Worm (Caenorhabditis elegans) whole organism, early embryonic: ENCODE data around the gene cyp-33C8.

Source experiments
- ama-1 ChIP-seq: fragments of 150-350 bp; optimal IDR thresholded peaks from 2 replicates; lab custom pipeline; 2014
- ceh-13 ChIP-seq: fragments of 200-800 bp; sonication (Bioruptor generic); optimal IDR thresholded peaks from 2 replicates; lab custom pipeline; 2018; ENCODE audit warnings: mild to moderate bottlenecking, missing genetic modification characterization, missing compliant biosample characterization
- ceh-36 ChIP-seq: sonication (generic microtip); optimal IDR thresholded peaks from 2 replicates; lab custom pipeline; 2016; ENCODE audit warnings: missing genetic modification characterization, inconsistent platforms, missing compliant biosample characterization
- ets-7 ChIP-seq: sonication (generic microtip); optimal IDR thresholded peaks from 2 replicates; lab custom pipeline; 2016; ENCODE audit warnings: missing genotype, missing genetic modification characterization, missing compliant biosample characterization
- flt-1 ChIP-seq: fragments of 200-800 bp; sonication (Bioruptor generic); IDR thresholded peaks from 2 replicates; pipeline ENCODE4 v1.3.6; 2022; ENCODE audit warnings: missing genetic modification characterization, missing compliant biosample characterization
- hmg-4 ChIP-seq: fragments of 200-800 bp; sonication (Bioruptor generic); optimal IDR thresholded peaks from 2 replicates; lab custom pipeline; 2018; ENCODE audit warnings: mild to moderate bottlenecking, missing genetic modification characterization, missing compliant biosample characterization
- hnd-1 ChIP-seq: sonication (generic microtip); optimal IDR thresholded peaks from 2 replicates; lab custom pipeline; 2016; ENCODE audit warnings: missing genetic modification characterization, missing compliant biosample characterization
- pes-1 ChIP-seq: fragments of 200-800 bp; sonication (Bioruptor generic); IDR thresholded peaks from 2 replicates; pipeline ENCODE4 v1.3.6; 2022; ENCODE audit warnings: missing genetic modification reagents, missing genetic modification characterization, missing compliant biosample characterization
- tbx-11 ChIP-seq: fragments of 200-800 bp; sonication (Bioruptor generic); IDR thresholded peaks from 2 replicates; pipeline ENCODE4 v1.3.6; 2022; ENCODE audit warnings: missing genetic modification characterization, missing compliant biosample characterization
- tbx-37 ChIP-seq: fragments of 200-800 bp; sonication (Bioruptor generic); conservative IDR thresholded peaks from 2 replicates; pipeline ENCODE4 v1.3.6; 2022; ENCODE audit warnings: missing genetic modification reagents, missing genetic modification characterization, missing compliant biosample characterization
- tra-4 ChIP-seq: sonication (generic microtip); optimal IDR thresholded peaks from 2 replicates; lab custom pipeline; 2017; ENCODE audit warnings: missing genetic modification characterization, missing compliant biosample characterization

DNA sequence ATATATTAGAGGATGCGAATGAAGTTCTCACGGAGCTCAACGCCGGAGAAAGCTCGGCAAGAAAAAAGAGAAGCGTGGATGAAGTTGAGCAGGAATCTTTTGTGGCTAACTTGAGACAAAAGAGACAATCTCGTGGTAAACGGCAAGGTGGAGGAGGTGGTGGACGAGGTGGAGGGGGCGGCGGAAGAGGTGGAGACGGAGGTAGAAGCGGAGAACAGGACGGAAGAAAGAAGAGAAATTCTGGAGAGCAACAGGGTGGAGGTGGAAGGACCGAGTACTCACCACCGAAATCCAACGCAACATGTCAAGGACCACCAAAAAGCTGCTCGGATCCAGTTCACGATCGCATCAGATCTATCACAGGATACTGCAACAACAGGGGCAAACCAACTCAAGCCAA lies 12.9 kb downstream of the cyp-33C8 start:
- no peak for TF ChIP-seq ceh-36 (tag; lab: Kevin White, UChicago)
- no peak for TF ChIP-seq tbx-37 (GFP tag; lab: Robert Waterston, UW)
- TF ChIP-seq ama-1 (lab: Kevin White, UChicago) = no peak
- no peak for TF ChIP-seq hnd-1 (tag; lab: Kevin White, UChicago)
- no peak for TF ChIP-seq hmg-4
- TF ChIP-seq ceh-13 (GFP tag; lab: Kevin White, UChicago) = no peak
- TF ChIP-seq pes-1 (GFP tag; lab: Robert Waterston, UW) = no peak
- TF ChIP-seq flt-1 (GFP tag; lab: Robert Waterston, UW) = no peak
- no peak for TF ChIP-seq tbx-11 (GFP tag; lab: Robert Waterston, UW)
- TF ChIP-seq tra-4 (tag; lab: Kevin White, UChicago) = no peak
- no peak for TF ChIP-seq ets-7
